Worm (Caenorhabditis elegans) whole organism, mixed stage, embryonic: ENCODE data around the gene T24G10.2.

Experiments used
- lin-32 ChIP-seq: fragments of 200-800 bp; sonication (Bioruptor generic); optimal IDR thresholded peaks from 2 replicates; lab custom pipeline; 2018; ENCODE audit warnings: mild to moderate bottlenecking, missing genetic modification characterization, missing compliant biosample characterization
- mab-5 ChIP-seq: fragments of 150-350 bp; optimal IDR thresholded peaks from 2 replicates; lab custom pipeline; 2014; ENCODE audit warnings: missing biosample characterization, missing genetic modification characterization
- mls-2 ChIP-seq: sonication (generic microtip); optimal IDR thresholded peaks from 2 replicates; lab custom pipeline; 2016; ENCODE audit warnings: mild to moderate bottlenecking, missing genetic modification characterization, moderate library complexity, missing compliant biosample characterization
- nhr-12 ChIP-seq: fragments of 150-350 bp; optimal IDR thresholded peaks from 2 replicates; lab custom pipeline; 2014; ENCODE audit warnings: missing biosample characterization, missing genetic modification characterization
- nhr-28 ChIP-seq: fragments of 150-350 bp; optimal IDR thresholded peaks from 2 replicates; lab custom pipeline; 2014; ENCODE audit warnings: missing biosample characterization, missing genetic modification characterization
- snpc-4 ChIP-seq: fragments of 150-350 bp; optimal IDR thresholded peaks from 2 replicates; lab custom pipeline; 2014; ENCODE audit warnings: missing biosample characterization, missing genetic modification characterization
- unc-39 ChIP-seq: fragments of 150-350 bp; optimal IDR thresholded peaks from 2 replicates; lab custom pipeline; 2014; ENCODE audit warnings: missing biosample characterization, missing genetic modification characterization

DNA sequence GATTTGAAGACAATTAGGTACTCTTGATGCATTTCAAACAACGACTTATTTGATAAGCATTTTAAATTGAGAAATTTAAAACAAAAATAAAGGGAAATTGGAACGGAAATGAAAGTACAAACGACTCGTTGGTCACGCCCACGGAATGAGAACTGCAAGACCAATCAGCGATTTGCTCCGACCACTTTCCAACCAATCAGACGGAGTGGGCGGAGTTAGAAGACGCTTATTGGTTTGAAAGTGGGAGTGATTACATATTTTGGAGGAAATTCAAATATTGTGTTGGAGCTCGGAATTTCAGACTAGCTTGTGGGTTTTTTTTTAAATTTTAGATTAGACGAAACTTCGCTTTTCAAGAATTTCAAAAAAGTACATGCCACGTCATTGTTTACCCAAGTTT is 26.5 kb upstream of the T24G10.2 start:
- TF ChIP-seq nhr-12 (tag; lab: Kevin White, UChicago): no peak
- TF ChIP-seq nhr-28 (tag; lab: Kevin White, UChicago): no peak
- TF ChIP-seq lin-32: no peak
- TF ChIP-seq mls-2 (tag; lab: Kevin White, UChicago): no peak
- TF ChIP-seq snpc-4 (tag; lab: Kevin White, UChicago): no peak
- TF ChIP-seq unc-39 (tag; lab: Kevin White, UChicago): no peak
- TF ChIP-seq mab-5 (tag; lab: Kevin White, UChicago): no peak
